Worm (Caenorhabditis elegans) whole organism, L1 larva: ENCODE measurements around the gene ddp-1.

ENCODE experiments used
- ceh-82 ChIP-seq, 3 experiments: fragments of 150-350 bp in 1 of 3; sonication (generic microtip) in 2 of 3; optimal IDR thresholded peaks; 2 replicates each; lab custom pipeline; 2014 to 2017; ENCODE audit warnings: missing biosample characterization in 3 of 3, missing genetic modification characterization in 3 of 3
- unc-62 ChIP-seq: fragments of 150-350 bp; optimal IDR thresholded peaks from 2 replicates; lab custom pipeline; 2014; ENCODE audit warnings: missing biosample characterization, missing genetic modification reagents, missing genetic modification characterization

ce11 chrIII:1876267-1876865, 16.7 kb downstream of the ddp-1 start:
- TF ChIP-seq unc-62 (GFP tag; lab: Kevin White, UChicago) (no peak), ceh-82 (tag; optimal IDR thresholded peaks at IDR 0.05; lab: Kevin White, UChicago) (no peak)
